Worm (Caenorhabditis elegans) whole organism, mixed stage, embryonic: Measurements from ENCODE around the gene F23H11.7.

Source experiments
- bed-3 ChIP-seq: fragments of 200-800 bp; sonication (Bioruptor generic); optimal IDR thresholded peaks from 3 replicates; lab custom pipeline; 2018; ENCODE audit warnings: mild to moderate bottlenecking, missing genetic modification characterization, moderate library complexity, missing compliant biosample characterization
- blmp-1 ChIP-seq: fragments of 150-350 bp; optimal IDR thresholded peaks from 2 replicates; lab custom pipeline; 2014; ENCODE audit warnings: missing biosample characterization, missing genetic modification characterization
- ceh-43 ChIP-seq: fragments of 200-800 bp; sonication (Bioruptor generic); optimal IDR thresholded peaks from 2 replicates; lab custom pipeline; 2018; ENCODE audit warnings: mild to moderate bottlenecking, missing genetic modification characterization, moderate library complexity, missing compliant biosample characterization
- elt-3 ChIP-seq: fragments of 150-350 bp; optimal IDR thresholded peaks from 2 replicates; lab custom pipeline; 2014; ENCODE audit warnings: missing biosample characterization, missing genetic modification characterization
- flh-1 ChIP-seq: fragments of 200-800 bp; sonication (Bioruptor generic); optimal IDR thresholded peaks from 2 replicates; lab custom pipeline; 2018; ENCODE audit warnings: mild to moderate bottlenecking, missing genetic modification characterization, moderate library complexity, missing compliant biosample characterization
- lsy-2 ChIP-seq: fragments of 150-350 bp; optimal IDR thresholded peaks from 2 replicates; lab custom pipeline; 2014; ENCODE audit warnings: missing biosample characterization, missing genetic modification characterization
- mab-5 ChIP-seq: fragments of 150-350 bp; optimal IDR thresholded peaks from 2 replicates; lab custom pipeline; 2014; ENCODE audit warnings: missing biosample characterization, missing genetic modification characterization
- nhr-237 ChIP-seq: fragments of 150-350 bp; optimal IDR thresholded peaks from 2 replicates; lab custom pipeline; 2014; ENCODE audit warnings: missing biosample characterization, missing genetic modification characterization
- pha-4 ChIP-seq: fragments of 150-350 bp; optimal IDR thresholded peaks from 2 replicates; lab custom pipeline; 2018; ENCODE audit warnings: missing biosample characterization, missing genetic modification reagents, missing genetic modification characterization
- sem-2 ChIP-seq: fragments of 200-800 bp; sonication (Bioruptor generic); optimal IDR thresholded peaks from 2 replicates; lab custom pipeline; 2018; ENCODE audit warnings: mild to moderate bottlenecking, missing genetic modification characterization, missing compliant biosample characterization
- zip-8 ChIP-seq: fragments of 150-350 bp; optimal IDR thresholded peaks from 2 replicates; lab custom pipeline; 2014; ENCODE audit warnings: missing biosample characterization, missing genetic modification characterization
- ztf-11 ChIP-seq: fragments of 150-350 bp; optimal IDR thresholded peaks from 2 replicates; lab custom pipeline; 2014; ENCODE audit warnings: missing biosample characterization, missing genetic modification characterization

DNA sequence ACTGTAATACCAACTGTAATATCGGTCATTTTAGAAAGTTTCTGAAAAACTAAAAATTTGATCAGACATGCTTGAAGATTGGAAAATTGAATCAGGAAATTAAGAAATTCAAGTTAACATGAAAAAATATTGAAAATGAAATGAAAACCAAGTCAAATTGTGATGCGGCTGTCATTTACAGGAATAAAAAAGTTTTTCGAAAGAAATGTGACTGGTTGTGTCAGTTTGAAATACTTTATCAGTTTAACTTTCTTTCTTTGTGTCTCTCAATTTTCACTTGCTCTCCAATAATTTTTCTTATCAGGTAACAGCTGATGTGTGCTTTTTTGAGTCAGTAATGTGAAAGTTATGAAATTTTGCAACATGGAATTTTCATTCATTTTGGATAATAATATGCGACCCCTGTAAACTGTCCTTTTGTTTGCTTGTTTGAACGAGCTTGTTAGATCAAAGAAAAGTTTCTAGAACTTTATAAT is 27.1 kb upstream of the F23H11.7 start, which contains the start of gene fbxa-60:
- no peak for TF ChIP-seq pha-4 (tag; lab: Kevin White, UChicago)
- no peak for TF ChIP-seq zip-8
- no peak for TF ChIP-seq flh-1
- TF ChIP-seq sem-2 (GFP tag; lab: Kevin White, UChicago) = no peak
- TF ChIP-seq elt-3 (tag; lab: Kevin White, UChicago) = no peak
- no peak for TF ChIP-seq ztf-11
- no peak for TF ChIP-seq blmp-1 (tag; lab: Kevin White, UChicago)
- no peak for TF ChIP-seq nhr-237 (tag; lab: Kevin White, UChicago)
- TF ChIP-seq ceh-43 (GFP tag; lab: Kevin White, UChicago) = no peak
- TF ChIP-seq mab-5 (tag; lab: Kevin White, UChicago) = no peak
- no peak for TF ChIP-seq lsy-2 (tag; lab: Kevin White, UChicago)
- TF ChIP-seq bed-3 = no peak
